Worm (Caenorhabditis elegans) whole organism, young adult: Measurements from ENCODE around the gene glb-4.

Experiments used
- ccch-3 ChIP-seq: fragments of 200-800 bp; sonication (Bioruptor generic); optimal IDR thresholded peaks from 2 replicates; lab custom pipeline; 2018; ENCODE audit warnings: mild to moderate bottlenecking, missing genetic modification characterization, missing compliant biosample characterization
- ceh-100 ChIP-seq: fragments of 200-800 bp; sonication (Bioruptor generic); IDR thresholded peaks from 2 replicates; pipeline ENCODE4 v1.3.6; 2022; ENCODE audit warnings: missing genetic modification reagents, missing genetic modification characterization, missing compliant biosample characterization
- ekl-4 ChIP-seq: fragments of 200-800 bp; sonication (Bioruptor generic); IDR thresholded peaks from 2 replicates; pipeline ENCODE4 v1.3.6; 2022; ENCODE audit warnings: missing genetic modification reagents, missing genetic modification characterization, missing compliant biosample characterization
- repo-1 ChIP-seq: sonication (generic microtip); optimal IDR thresholded peaks from 2 replicates; lab custom pipeline; 2017; ENCODE audit warnings: mild to moderate bottlenecking, missing genetic modification characterization, missing compliant biosample characterization
- snpc-4 ChIP-seq, 5 experiments: fragments of 150-350 bp in 1 of 5; sonication (generic microtip) in 4 of 5; optimal IDR thresholded peaks; 2 replicates each; lab custom pipeline; 2014 to 2018; ENCODE audit warnings: missing genetic modification characterization in 5 of 5, missing biosample characterization in 3 of 5, antibody characterized with exemption in 2 of 5, mild to moderate bottlenecking in 2 of 5, missing compliant biosample characterization in 2 of 5, missing genotype in 2 of 5, moderate library complexity in 2 of 5, missing genetic modification reagents in 1 of 5

ce11 chrII:11092413-11092812 is 18.6 kb downstream of the glb-4 start, which contains the start of gene rpl-42:
- TF ChIP-seq ccch-3 (GFP tag; lab: Kevin White, UChicago) (no peak), ceh-100 (GFP tag; lab: Robert Waterston, UW) (no peak), repo-1 (tag; lab: Kevin White, UChicago) (no peak), ekl-4 (GFP tag; lab: Robert Waterston, UW) (no peak), snpc-4 (GFP tag; optimal IDR thresholded peaks at IDR 0.05; lab: Kevin White, UChicago) (no peak), snpc-4 (tag; optimal IDR thresholded peaks at IDR 0.05; lab: Kevin White, UChicago) (no peak)
